Worm (Caenorhabditis elegans) whole organism, L4 larva: Measurements from ENCODE around the gene F26G5.1.

ENCODE experiments used
- R02D3.7 ChIP-seq: fragments of 150-350 bp; sonication (generic microtip); optimal IDR thresholded peaks from 3 replicates; lab custom pipeline; 2014; ENCODE audit warnings: missing biosample characterization, missing genetic modification characterization
- ama-1 ChIP-seq: fragments of 150-350 bp; optimal IDR thresholded peaks from 2 replicates; lab custom pipeline; 2014; ENCODE audit warnings: inconsistent platforms, mixed read lengths
- ces-1 ChIP-seq: fragments of 150-350 bp; sonication (generic microtip); optimal IDR thresholded peaks from 4 replicates; lab custom pipeline; 2014; ENCODE audit warnings: missing biosample characterization, missing genetic modification reagents, missing genetic modification characterization
- lin-15B ChIP-seq: fragments of 150-350 bp; sonication (generic microtip); optimal IDR thresholded peaks from 3 replicates; lab custom pipeline; 2014; ENCODE audit warnings: missing biosample characterization, missing genetic modification characterization
- lin-38 ChIP-seq: fragments of 200-800 bp; sonication (Bioruptor generic); IDR thresholded peaks from 2 replicates; pipeline ENCODE4 v1.3.6; 2022; ENCODE audit warnings: missing genetic modification reagents, missing genetic modification characterization, missing compliant biosample characterization
- nhr-25 ChIP-seq: sonication (generic microtip); optimal IDR thresholded peaks from 2 replicates; lab custom pipeline; 2017; ENCODE audit warnings: missing genetic modification characterization, mild to moderate bottlenecking, missing compliant biosample characterization, antibody characterized with exemption, moderate library complexity, borderline replicate concordance; ENCODE audit not compliant: insufficient read depth
- pqm-1 ChIP-seq: sonication (generic microtip); optimal IDR thresholded peaks from 2 replicates; lab custom pipeline; 2017; ENCODE audit warnings: missing biosample characterization, missing genetic modification characterization
- rbr-2 ChIP-seq: sonication (generic microtip); optimal IDR thresholded peaks from 2 replicates; lab custom pipeline; 2016; ENCODE audit warnings: missing genotype, missing genetic modification characterization, missing compliant biosample characterization
- skn-1 ChIP-seq: fragments of 150-350 bp; optimal IDR thresholded peaks from 2 replicates; lab custom pipeline; 2014; ENCODE audit warnings: missing biosample characterization, missing genetic modification characterization
- snpc-1.2 ChIP-seq: fragments of 200-800 bp; sonication (Bioruptor generic); IDR thresholded peaks from 2 replicates; pipeline ENCODE4 v1.3.6; 2022; ENCODE audit warnings: missing genetic modification reagents, missing genetic modification characterization, missing compliant biosample characterization
- unc-39 ChIP-seq: sonication (generic microtip); optimal IDR thresholded peaks from 2 replicates; lab custom pipeline; 2017; ENCODE audit warnings: missing biosample characterization, missing genetic modification characterization
- unc-62 ChIP-seq, 3 experiments: fragments of 150-350 bp in 1 of 3; sonication (generic microtip); optimal IDR thresholded peaks in 2 of 3; peaks in 1 of 3; 1 replicate in 1 of 3; 2 replicates in 2 of 3; lab custom pipeline; 2014 to 2017; ENCODE audit warnings: missing biosample characterization in 3 of 3, missing genetic modification characterization in 3 of 3, missing genetic modification reagents in 3 of 3, missing genotype in 1 of 3
- ztf-11 ChIP-seq: fragments of 150-350 bp; optimal IDR thresholded peaks from 2 replicates; lab custom pipeline; 2014; ENCODE audit warnings: missing biosample characterization, missing genetic modification characterization

ce11 chrV:4948635-4949034 lies 26.6 kb upstream of the F26G5.1 start, which contains the start of gene str-209:
- TF ChIP-seq unc-39 (tag; lab: Kevin White, UChicago) (no peak), lin-15B (tag; lab: Kevin White, UChicago) (no peak), unc-62 (GFP tag; optimal IDR thresholded peaks at IDR 0.05 in 1 of 2; lab: Kevin White, UChicago) (no peak), unc-62 (tag; optimal IDR thresholded peaks at IDR 0.05; lab: Kevin White, UChicago) (no peak), lin-38 (GFP tag; lab: Robert Waterston, UW) (no peak), skn-1 (tag; lab: Kevin White, UChicago) (no peak), R02D3.7 (tag; lab: Kevin White, UChicago) (no peak), pqm-1 (tag; lab: Kevin White, UChicago) (no peak), snpc-1.2 (GFP tag; lab: Robert Waterston, UW) (no peak), nhr-25 (no peak), ama-1 (lab: Kevin White, UChicago) (no peak), ztf-11 (no peak), ces-1 (GFP tag; lab: Kevin White, UChicago) (no peak), rbr-2 (tag; lab: Kevin White, UChicago) (no peak)
